Worm (Caenorhabditis elegans): Measurements from ENCODE around the gene oig-8.

- TF ChIP-seq nhr-11 (tag; optimal IDR thresholded peaks at IDR 0.05), result no peak
- TF ChIP-seq ztf-11 (tag; optimal IDR thresholded peaks at IDR 0.05), result no peak
- peak; percentile 84 for TF ChIP-seq fos-1 (tag; optimal IDR thresholded peaks at IDR 0.05)
- no peak for TF ChIP-seq nhr-12 (tag; optimal IDR thresholded peaks at IDR 0.05)
- no peak for TF ChIP-seq mab-5 (tag; optimal IDR thresholded peaks at IDR 0.05)
- TF ChIP-seq ceh-82 (tag; optimal IDR thresholded peaks at IDR 0.05), result no peak
- no peak for TF ChIP-seq F13H6.1 (tag; optimal IDR thresholded peaks at IDR 0.05)
Observed at ce11 chrII:6628397-6628796, 20.5 kb downstream of the oig-8 start.
